Fruit fly (Drosophila melanogaster) whole organism, embryonic: Measurements from ENCODE around the gene Pdhb.
A peak's percentile ranks its signal among the peaks of the same experiment; 100 is the strongest.

Experiments used
- Blimp-1 ChIP-seq: fragments of 200-800 bp; sonication (Bioruptor generic); optimal IDR thresholded peaks from 3 replicates; lab custom pipeline; 2018; ENCODE audit warnings: missing biosample characterization, missing genetic modification characterization, mild to moderate bottlenecking, moderate library complexity, missing genetic modification reagents
- CG10959 ChIP-seq: fragments of 200-800 bp; sonication (Bioruptor generic); IDR thresholded peaks from 2 replicates; pipeline ENCODE4 v1.3.6; 2022; ENCODE audit warnings: missing biosample characterization, missing genetic modification characterization
- CG11696 ChIP-seq: fragments of 200-800 bp; sonication (Bioruptor generic); IDR thresholded peaks from 2 replicates; pipeline ENCODE4 v1.3.6; 2022; ENCODE audit warnings: missing biosample characterization, missing genetic modification characterization
- CG13775 ChIP-seq: fragments of 200-800 bp; sonication (Bioruptor generic); optimal IDR thresholded peaks from 3 replicates; lab custom pipeline; 2017; ENCODE audit warnings: missing biosample characterization, mild to moderate bottlenecking, missing genetic modification characterization
- CG14014 ChIP-seq: fragments of 200-800 bp; sonication (Bioruptor generic); IDR thresholded peaks from 2 replicates; pipeline ENCODE4 v1.3.6; 2022; ENCODE audit warnings: missing biosample characterization, missing genetic modification characterization
- CG15269 ChIP-seq: fragments of 200-800 bp; sonication (Bioruptor generic); optimal IDR thresholded peaks from 2 replicates; lab custom pipeline; 2018; ENCODE audit warnings: missing biosample characterization, mild to moderate bottlenecking, missing genetic modification characterization, moderate library complexity
- CG1529 ChIP-seq: fragments of 200-800 bp; sonication (Bioruptor generic); optimal IDR thresholded peaks from 3 replicates; lab custom pipeline; 2018; ENCODE audit warnings: missing biosample characterization, missing genetic modification characterization
- CG15479 ChIP-seq: fragments of 200-800 bp; sonication (Bioruptor generic); optimal IDR thresholded peaks from 3 replicates; lab custom pipeline; 2019; ENCODE audit warnings: missing biosample characterization, mild to moderate bottlenecking, missing genetic modification characterization, moderate library complexity
- CG1603 ChIP-seq: fragments of 200-800 bp; sonication (Bioruptor generic); optimal IDR thresholded peaks from 2 replicates; lab custom pipeline; 2019; ENCODE audit warnings: missing biosample characterization, mild to moderate bottlenecking, missing genetic modification characterization, moderate library complexity
- CG1647 ChIP-seq: fragments of 200-800 bp; sonication (Bioruptor generic); optimal IDR thresholded peaks from 3 replicates; lab custom pipeline; 2016; ENCODE audit warnings: missing biosample characterization, missing genetic modification characterization
- CG2712 ChIP-seq: fragments of 200-800 bp; optimal IDR thresholded peaks from 3 replicates; lab custom pipeline; 2019; ENCODE audit warnings: missing biosample characterization, mild to moderate bottlenecking, missing genetic modification characterization, moderate library complexity
- CG3065 ChIP-seq: fragments of 200-800 bp; sonication (Bioruptor generic); optimal IDR thresholded peaks from 2 replicates; lab custom pipeline; 2016; ENCODE audit warnings: missing biosample characterization, missing genetic modification characterization
- CG3281 ChIP-seq: fragments of 200-800 bp; sonication (Bioruptor generic); optimal IDR thresholded peaks from 3 replicates; lab custom pipeline; 2017; ENCODE audit warnings: missing biosample characterization, mild to moderate bottlenecking, missing genetic modification characterization
- CG3838 ChIP-seq: fragments of 200-800 bp; sonication (Bioruptor generic); optimal IDR thresholded peaks from 3 replicates; lab custom pipeline; 2016; ENCODE audit warnings: missing biosample characterization, missing genetic modification characterization
- CG4707 ChIP-seq: fragments of 200-800 bp; sonication (Bioruptor generic); optimal IDR thresholded peaks from 2 replicates; lab custom pipeline; 2018; ENCODE audit warnings: missing biosample characterization, mild to moderate bottlenecking, missing genetic modification characterization, moderate library complexity
- CG6254 ChIP-seq: fragments of 200-800 bp; sonication (Bioruptor generic); optimal IDR thresholded peaks from 3 replicates; lab custom pipeline; 2017; ENCODE audit warnings: mild to moderate bottlenecking, missing biosample characterization, missing genetic modification reagents, missing genetic modification characterization
- CG6813 ChIP-seq: fragments of 200-800 bp; sonication (Bioruptor generic); optimal IDR thresholded peaks from 2 replicates; lab custom pipeline; 2017; ENCODE audit warnings: missing biosample characterization, missing genetic modification characterization, mild to moderate bottlenecking, moderate library complexity, missing genetic modification reagents
- CG7786 ChIP-seq: fragments of 200-800 bp; sonication (Bioruptor generic); optimal IDR thresholded peaks from 2 replicates; lab custom pipeline; 2016; ENCODE audit warnings: missing biosample characterization, missing genetic modification characterization
- CG8290 ChIP-seq, 3 experiments: fragments of 200-800 bp; sonication (Bioruptor generic); optimal IDR thresholded peaks; 2 replicates each; lab custom pipeline; 2016 to 2019; ENCODE audit warnings: missing biosample characterization in 3 of 3, missing genetic modification characterization in 3 of 3, mild to moderate bottlenecking in 2 of 3, moderate library complexity in 1 of 3
- Ets65A ChIP-seq: fragments of 200-800 bp; sonication (Bioruptor generic); peaks from one replicate; lab custom pipeline; 2016; ENCODE audit warnings: missing biosample characterization, missing genetic modification characterization
- Gug ChIP-seq: fragments of 200-800 bp; sonication (Bioruptor generic); IDR thresholded peaks from 4 replicates; pipeline ENCODE4 v1.3.6; 2022; ENCODE audit warnings: missing biosample characterization, missing genetic modification characterization
- H2.0 ChIP-seq: fragments of 200-800 bp; sonication (Bioruptor generic); IDR thresholded peaks from 2 replicates; pipeline ENCODE4 v1.3.6; 2022; ENCODE audit warnings: missing biosample characterization, missing genetic modification characterization
- MBD-R2 ChIP-seq: fragments of 200-800 bp; sonication (Bioruptor generic); IDR thresholded peaks from 2 replicates; pipeline ENCODE4 v1.3.6; 2022; ENCODE audit warnings: missing biosample characterization, missing genetic modification characterization
- Mad ChIP-seq: fragments of 200-800 bp; sonication (Bioruptor generic); optimal IDR thresholded peaks from 2 replicates; lab custom pipeline; 2016; ENCODE audit warnings: missing biosample characterization, missing genetic modification characterization
- Med ChIP-seq: fragments of 200-800 bp; sonication (Bioruptor generic); peaks from one replicate; lab custom pipeline; 2016; ENCODE audit warnings: missing biosample characterization, missing genetic modification characterization, mild to moderate bottlenecking, inconsistent platforms, moderate library complexity
- NC2β ChIP-seq: fragments of 200-800 bp; sonication (Bioruptor generic); optimal IDR thresholded peaks from 2 replicates; lab custom pipeline; 2016; ENCODE audit warnings: missing biosample characterization, missing genetic modification characterization
- Ptx1 ChIP-seq: fragments of 200-800 bp; sonication (Bioruptor generic); IDR thresholded peaks from 2 replicates; pipeline ENCODE4 v1.3.6; 2022; ENCODE audit warnings: missing biosample characterization, missing genetic modification characterization
- Ssrp ChIP-seq: fragments of 200-800 bp; sonication (Bioruptor generic); optimal IDR thresholded peaks from 2 replicates; lab custom pipeline; 2018; ENCODE audit warnings: missing biosample characterization, mild to moderate bottlenecking, missing genetic modification characterization, moderate library complexity
- Xbp1 ChIP-seq: fragments of 200-800 bp; sonication (Bioruptor generic); optimal IDR thresholded peaks from 3 replicates; lab custom pipeline; 2016; ENCODE audit warnings: missing biosample characterization, mild to moderate bottlenecking, missing genetic modification characterization
- ap ChIP-seq: fragments of 200-800 bp; sonication (Bioruptor generic); IDR thresholded peaks from 2 replicates; pipeline ENCODE4 v1.3.6; 2022; ENCODE audit warnings: missing biosample characterization, missing genetic modification characterization
- bcd ChIP-seq: fragments of 200-800 bp; sonication (Bioruptor generic); optimal IDR thresholded peaks from 2 replicates; lab custom pipeline; 2017; ENCODE audit warnings: missing biosample characterization, mild to moderate bottlenecking, missing genetic modification characterization
- cg ChIP-seq: fragments of 200-800 bp; sonication (Bioruptor generic); optimal IDR thresholded peaks from 3 replicates; lab custom pipeline; 2019; ENCODE audit warnings: missing biosample characterization, mild to moderate bottlenecking, missing genetic modification characterization, moderate library complexity
- fd64A ChIP-seq: fragments of 200-800 bp; sonication (Bioruptor generic); optimal IDR thresholded peaks from 3 replicates; lab custom pipeline; 2018; ENCODE audit warnings: missing biosample characterization, mild to moderate bottlenecking, missing genetic modification characterization
- grau ChIP-seq: fragments of 200-800 bp; optimal IDR thresholded peaks from 3 replicates; lab custom pipeline; 2019; ENCODE audit warnings: missing biosample characterization, mild to moderate bottlenecking, missing genetic modification characterization, moderate library complexity
- lilli ChIP-seq: fragments of 200-800 bp; sonication (Bioruptor generic); optimal IDR thresholded peaks from 3 replicates; lab custom pipeline; 2016; ENCODE audit warnings: missing biosample characterization, missing genetic modification characterization
- nerfin-2 ChIP-seq: fragments of 200-800 bp; sonication (Bioruptor generic); IDR thresholded peaks from 2 replicates; pipeline ENCODE4 v1.3.6; 2022; ENCODE audit warnings: missing biosample characterization, missing genetic modification characterization; ENCODE audit not compliant: partially characterized antibody
- p53 ChIP-seq: fragments of 200-800 bp; sonication (Bioruptor generic); optimal IDR thresholded peaks from 2 replicates; lab custom pipeline; 2016; ENCODE audit warnings: missing biosample characterization, missing genetic modification characterization
- pan ChIP-seq, 4 experiments: fragments of >200 bp in 3 of 4; fragments of 200-800 bp in 1 of 4; sonication (Bioruptor generic) in 1 of 4; optimal IDR thresholded peaks in 3 of 4; IDR thresholded peaks in 1 of 4; 2 replicates each; pipeline versions ENCODE4 v1.3.6 to Lab custom; 2017 to 2022; ENCODE audit warnings: missing biosample characterization in 2 of 4, missing genetic modification characterization in 2 of 4, mixed read lengths in 1 of 4
- peb ChIP-seq: fragments of 200-800 bp; sonication (Bioruptor generic); IDR thresholded peaks from 2 replicates; pipeline ENCODE4 v1.3.6; 2022; ENCODE audit warnings: missing biosample characterization, missing genetic modification characterization
- ranshi ChIP-seq: fragments of 200-800 bp; sonication (Bioruptor generic); IDR thresholded peaks from 2 replicates; pipeline ENCODE4 v1.3.6; 2022; ENCODE audit warnings: missing biosample characterization, missing genetic modification characterization
- sob ChIP-seq: fragments of 200-800 bp; sonication (Bioruptor generic); IDR thresholded peaks from 2 replicates; pipeline ENCODE4 v1.3.6; 2022; ENCODE audit warnings: missing biosample characterization, missing genetic modification characterization
- tna ChIP-seq: fragments of 200-800 bp; sonication (Bioruptor generic); IDR thresholded peaks from 2 replicates; pipeline ENCODE4 v1.3.6; 2022; ENCODE audit warnings: missing biosample characterization, missing genetic modification characterization; ENCODE audit not compliant: partially characterized antibody
- trem ChIP-seq: fragments of 200-800 bp; optimal IDR thresholded peaks from 3 replicates; lab custom pipeline; 2019; ENCODE audit warnings: missing biosample characterization, mild to moderate bottlenecking, missing genetic modification characterization, moderate library complexity
- ttk ChIP-seq: fragments of 200-800 bp; sonication (Bioruptor generic); IDR thresholded peaks from 2 replicates; pipeline ENCODE4 v2.1.2; 2022; ENCODE audit warnings: missing biosample characterization, missing genetic modification characterization
- tup ChIP-seq: fragments of 200-800 bp; sonication (Bioruptor generic); optimal IDR thresholded peaks from 2 replicates; lab custom pipeline; 2016; ENCODE audit warnings: missing biosample characterization, mild to moderate bottlenecking, missing genetic modification characterization, moderate library complexity
- vvl ChIP-seq: fragments of 200-800 bp; sonication (Bioruptor generic); IDR thresholded peaks from 2 replicates; pipeline ENCODE4 v1.3.6; 2022; ENCODE audit warnings: missing biosample characterization, missing genetic modification characterization

Gene Pdhb

DNA sequence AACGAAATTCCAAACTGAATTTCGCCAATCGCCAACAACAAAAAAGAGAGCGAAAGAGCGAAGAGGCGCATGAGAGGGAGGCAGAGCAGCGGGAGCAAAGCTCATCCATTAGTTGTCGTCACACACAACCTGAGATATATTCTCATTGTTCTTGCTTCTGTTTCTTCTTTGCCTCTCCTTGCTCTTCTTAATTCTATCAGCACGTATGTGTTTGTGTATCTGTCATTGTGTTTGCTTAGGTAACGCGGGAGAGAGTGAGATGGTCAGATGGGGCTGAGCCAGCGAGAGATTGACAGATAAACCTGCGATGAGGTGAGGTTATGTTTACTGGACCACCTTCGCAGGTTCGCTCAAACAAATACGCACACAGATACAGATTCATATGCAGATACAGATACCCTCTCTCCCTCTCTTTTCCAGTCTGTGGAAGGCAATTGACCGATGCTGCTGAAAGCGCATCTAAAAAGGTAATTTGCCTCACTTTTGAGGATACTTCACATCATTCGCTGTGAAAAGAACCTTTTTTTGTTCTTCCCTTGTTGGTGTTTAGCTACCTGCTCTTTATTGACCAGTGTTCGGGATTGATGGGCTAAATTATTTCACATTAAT is 38.8 kb upstream of the Pdhb start (continued):
- TF ChIP-seq p53 (GFP tag; lab: Kevin White, UChicago) (no peak), H2.0 (GFP tag; lab: Robert Waterston, UW) (no peak), tup (no peak), CG15479 (GFP tag; lab: Kevin White, UChicago) (peak; percentile 94), CG3838 (GFP tag; lab: Kevin White, UChicago) (no peak), NC2β (no peak), CG10959 (GFP tag; lab: Robert Waterston, UW) (no peak), MBD-R2 (GFP tag; lab: Robert Waterston, UW) (no peak)

DNA sequence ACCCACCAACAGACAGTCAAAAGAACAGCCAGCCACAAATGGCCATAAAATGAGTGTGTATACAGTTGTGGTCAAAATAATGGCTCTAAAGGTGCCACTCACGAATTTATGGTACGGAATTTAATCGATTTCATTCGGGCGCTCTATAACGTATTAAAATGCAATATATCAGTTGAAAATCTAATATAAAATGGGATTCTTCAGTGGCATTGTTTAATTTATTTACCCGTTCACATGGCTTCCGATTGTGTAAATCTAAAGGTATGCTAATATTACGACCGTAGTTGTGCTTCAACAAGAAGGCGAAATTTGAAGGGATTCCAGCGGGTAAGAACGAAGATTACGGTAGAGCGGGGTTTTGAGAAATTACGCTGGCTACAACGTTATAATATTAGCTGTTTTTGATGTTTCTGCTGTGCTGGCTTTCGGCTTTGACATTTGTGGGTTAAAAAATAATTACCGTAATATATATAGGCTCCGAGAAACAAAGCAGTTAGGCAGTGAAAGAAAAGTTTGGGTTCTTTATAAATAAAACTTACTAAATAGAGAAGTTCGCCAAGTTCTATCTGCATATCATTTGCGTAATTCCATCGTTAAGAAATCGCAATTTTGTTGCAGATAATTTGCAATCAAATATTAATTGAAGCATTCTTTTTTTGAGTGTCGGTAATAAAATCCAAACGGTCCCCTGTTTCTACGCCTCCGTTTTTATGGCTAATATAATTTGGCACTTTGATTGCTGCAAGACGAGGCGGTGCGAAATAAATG is 37.1 kb upstream of the Pdhb start:
- TF ChIP-seq lilli (GFP tag; lab: Kevin White, UChicago) (peak; percentile 9), vvl (GFP tag; lab: Robert Waterston, UW) (0 out of 2 replicates have a peak, but pooled peaks have one; percentile 18), Blimp-1 (peak; percentile 13), nerfin-2 (GFP tag; lab: Robert Waterston, UW) (no peak), Mad (GFP tag; lab: Kevin White, UChicago) (peak; percentile 23), cg (no peak), CG3065 (GFP tag; lab: Kevin White, UChicago) (no peak), CG15269 (tag; lab: Kevin White, UChicago) (peak; percentile 23), Med (GFP tag; lab: Kevin White, UChicago) (peak; percentile 40), Xbp1 (peak; percentile 25), Ssrp (peak; percentile 6), CG11696 (GFP tag; lab: Robert Waterston, UW) (peak; percentile 70), CG1647 (no peak), ranshi (GFP tag; lab: Robert Waterston, UW) (no peak), grau (tag; lab: Kevin White, UChicago) (peak; percentile 12), CG4707 (GFP tag; lab: Kevin White, UChicago) (no peak), fd64A (GFP tag; lab: Kevin White, UChicago) (no peak), pan (optimal IDR thresholded peaks at IDR 0.05; lab: Kevin White, UChicago) (no peak), pan (GFP tag; optimal IDR thresholded peaks at IDR 0.05 in 1 of 2, IDR thresholded peaks at IDR 0.05 in 1 of 2) (peak in 1 of 2 experiments; percentile 16), ap (GFP tag; lab: Robert Waterston, UW) (no peak), tna (GFP tag; lab: Robert Waterston, UW) (no peak), CG3281 (GFP tag; lab: Kevin White, UChicago) (peak; percentile 24), CG14014 (0 out of 2 replicates have a peak, but pooled peaks have one; percentile 6), CG7786 (GFP tag; lab: Kevin White, UChicago) (peak; percentile 9), CG8290 (GFP tag; optimal IDR thresholded peaks at IDR 0.05; lab: Kevin White, UChicago) (no peak), CG8290 (tag; optimal IDR thresholded peaks at IDR 0.05; lab: Kevin White, UChicago) (peak in 1 of 2 experiments; percentile 9), bcd (no peak), CG2712 (peak; percentile 29), Ptx1 (GFP tag; lab: Robert Waterston, UW) (0 out of 2 replicates have a peak, but pooled peaks have one; percentile 9), CG1603 (tag; lab: Kevin White, UChicago) (peak; percentile 27), CG6254 (GFP tag; lab: Kevin White, UChicago) (no peak), CG1529 (no peak), CG13775 (GFP tag; lab: Kevin White, UChicago) (peak; percentile 5), CG6813 (no peak), sob (GFP tag; lab: Robert Waterston, UW) (0 out of 2 replicates have a peak, but pooled peaks have one; percentile 22), Gug (GFP tag; lab: Robert Waterston, UW) (0 out of 4 replicates have a peak, but pooled peaks have one; percentile 10), Ets65A (GFP tag; lab: Kevin White, UChicago) (peak; percentile 77), ttk (GFP tag; lab: Robert Waterston, UW) (0 out of 2 replicates have a peak, but pooled peaks have one; percentile 25), peb (GFP tag; lab: Robert Waterston, UW) (no peak), trem (tag; lab: Kevin White, UChicago) (no peak)
